Worm (Caenorhabditis elegans): Measurements from ENCODE around the gene kin-33.

The kin-33 gene

ce11 chrV:185694-186217, 48.7 kb downstream of the kin-33 start, which contains the start of gene arid-1 (continued):
- TF ChIP-seq lin-1 (GFP tag; IDR thresholded peaks at IDR 0.05) (no peak), ceh-82 (tag; optimal IDR thresholded peaks at IDR 0.05) (no peak), nhr-48 (tag; optimal IDR thresholded peaks at IDR 0.05) (no peak), nhr-77 (tag; optimal IDR thresholded peaks at IDR 0.05) (no peak), Y48G9A.11 (GFP tag; IDR thresholded peaks at IDR 0.05) (0 out of 2 replicates have a peak, but pooled peaks have one; percentile 17), D1046.2 (GFP tag; IDR thresholded peaks at IDR 0.05) (no peak), Y5F2A.4 (GFP tag; optimal IDR thresholded peaks at IDR 0.05) (no peak), dpl-1 (GFP tag; optimal IDR thresholded peaks at IDR 0.05) (peak; percentile 65), lin-38 (GFP tag; IDR thresholded peaks at IDR 0.05) (peak; percentile 55), set-16 (GFP tag; IDR thresholded peaks at IDR 0.05) (no peak), hmg-1.1 (GFP tag; IDR thresholded peaks at IDR 0.05) (peak; percentile 78), nhr-6 (tag; optimal IDR thresholded peaks at IDR 0.05) (no peak), zag-1 (tag; optimal IDR thresholded peaks at IDR 0.05) (no peak), Y105C5A.15 (GFP tag; IDR thresholded peaks at IDR 0.05) (no peak), ztf-7 (tag; optimal IDR thresholded peaks at IDR 0.05) (no peak), F49E8.2 (tag; optimal IDR thresholded peaks at IDR 0.05; ENCODE audit: borderline replicate concordance) (peak; percentile 23), T26A8.4 (GFP tag; IDR thresholded peaks at IDR 0.05) (no peak), jun-1 (tag; optimal IDR thresholded peaks at IDR 0.05) (no peak), nhr-111 (GFP tag; optimal IDR thresholded peaks at IDR 0.05) (no peak), mxl-3 (GFP tag; optimal IDR thresholded peaks at IDR 0.05) (no peak), aha-1 (tag) (peak; percentile 55), pha-4 (GFP tag; IDR thresholded peaks at IDR 0.05) (no peak), pha-4 (tag; optimal IDR thresholded peaks at IDR 0.05) (no peak), F26F4.8 (GFP tag; conservative IDR thresholded peaks at IDR 0.05) (no peak), aly-2 (tag; optimal IDR thresholded peaks at IDR 0.05) (no peak), dve-1 (tag; optimal IDR thresholded peaks at IDR 0.05; ENCODE audit: insufficient read depth) (peak; percentile 39), unc-130 (GFP tag; optimal IDR thresholded peaks at IDR 0.05) (peak; percentile 62), egl-43 (GFP tag; IDR thresholded peaks at IDR 0.05) (no peak), tra-1 (GFP tag; IDR thresholded peaks at IDR 0.05) (no peak), rbr-2 (tag; optimal IDR thresholded peaks at IDR 0.05) (peak; percentile 17), mdt-29 (GFP tag; IDR thresholded peaks at IDR 0.05) (no peak), madf-9 (GFP tag; conservative IDR thresholded peaks at IDR 0.05) (no peak), nhr-28 (tag; optimal IDR thresholded peaks at IDR 0.05) (no peak), lin-39 (tag; optimal IDR thresholded peaks at IDR 0.05) (no peak), hif-1 (tag; optimal IDR thresholded peaks at IDR 0.05) (no peak), dmd-8 (GFP tag; IDR thresholded peaks at IDR 0.05) (no peak), tag-97 (GFP tag; IDR thresholded peaks at IDR 0.05) (no peak), arid-1 (GFP tag; conservative IDR thresholded peaks at IDR 0.05) (no peak), unc-62 (GFP tag; optimal IDR thresholded peaks at IDR 0.05 in 1 of 2) (peak in 1 of 2 experiments; percentile 45), unc-62 (tag; optimal IDR thresholded peaks at IDR 0.05) (no peak), pqm-1 (tag; optimal IDR thresholded peaks at IDR 0.05) (no peak), dmd-9 (GFP tag; IDR thresholded peaks at IDR 0.05) (no peak), ceh-32 (tag; optimal IDR thresholded peaks at IDR 0.05; ENCODE audit: poor library complexity) (no peak), lsy-2 (tag; optimal IDR thresholded peaks at IDR 0.05) (peak in 1 of 2 experiments; percentile 53), ces-1 (GFP tag; optimal IDR thresholded peaks at IDR 0.05) (no peak)

All from whole organism, L4 larva.